Worm (Caenorhabditis elegans) whole organism, L1 larva: ENCODE measurements around the gene crn-3.

Source experiments
- efl-1 ChIP-seq, 4 experiments: fragments of 150-350 bp; optimal IDR thresholded peaks in 3 of 4; peaks in 1 of 4; 1 replicate in 1 of 4; 2 replicates in 3 of 4; lab custom pipeline; 2014; ENCODE audit warnings: missing biosample characterization in 2 of 4, missing genetic modification characterization in 2 of 4, missing genetic modification reagents in 2 of 4
- lin-39 ChIP-seq: fragments of 150-350 bp; optimal IDR thresholded peaks from 2 replicates; lab custom pipeline; 2014; ENCODE audit warnings: missing biosample characterization, missing genetic modification reagents, missing genetic modification characterization
- lir-3 ChIP-seq: sonication (generic microtip); optimal IDR thresholded peaks from 2 replicates; lab custom pipeline; 2016; ENCODE audit warnings: mild to moderate bottlenecking, missing genetic modification characterization, moderate library complexity, missing compliant biosample characterization; ENCODE audit not compliant: poor library complexity
- mep-1 ChIP-seq: fragments of 150-350 bp; optimal IDR thresholded peaks from 2 replicates; lab custom pipeline; 2014; ENCODE audit warnings: missing biosample characterization, missing genetic modification characterization
- nhr-90 ChIP-seq: sonication (generic microtip); optimal IDR thresholded peaks from 2 replicates; lab custom pipeline; 2016; ENCODE audit warnings: mild to moderate bottlenecking, missing genetic modification characterization, missing compliant biosample characterization; ENCODE audit not compliant: poor library complexity

- TF ChIP-seq lin-39 = no peak
- no peak for TF ChIP-seq lir-3 (tag; lab: Kevin White, UChicago)
- TF ChIP-seq efl-1 (optimal IDR thresholded peaks at IDR 0.05; lab: Kevin White, UChicago) = no peak
- no peak for TF ChIP-seq efl-1 (GFP tag; optimal IDR thresholded peaks at IDR 0.05 in 1 of 2; lab: Kevin White, UChicago)
- TF ChIP-seq nhr-90 = no peak
- no peak for TF ChIP-seq mep-1 (tag; lab: Kevin White, UChicago)
Observed at ce11 chrII:10603560-10603959, 15.7 kb downstream of the crn-3 start.
